Worm (Caenorhabditis elegans): Measurements from ENCODE around the gene T26C5.5.

The T26C5.5 gene

ce11 chrII:9261931-9262562 lies 15.5 kb upstream of the T26C5.5 start, which contains the start of gene aqp-2:
Gene aqp-2 (minus strand): TSS chrII:9261981.
- no peak for TF ChIP-seq unc-42 (tag; optimal IDR thresholded peaks at IDR 0.05)
- TF ChIP-seq ceh-19 (GFP tag; optimal IDR thresholded peaks at IDR 0.05) = no peak
- TF ChIP-seq ahr-1 (tag; optimal IDR thresholded peaks at IDR 0.05) = no peak
- TF ChIP-seq unc-86 (tag; optimal IDR thresholded peaks at IDR 0.05) = no peak
- TF ChIP-seq lim-6 (tag; optimal IDR thresholded peaks at IDR 0.05) = no peak
- TF ChIP-seq C08G9.2 (tag; optimal IDR thresholded peaks at IDR 0.05) = no peak
- TF ChIP-seq rnt-1 (tag; optimal IDR thresholded peaks at IDR 0.05) = peak; percentile 53
- no peak for TF ChIP-seq odd-2 (tag; optimal IDR thresholded peaks at IDR 0.05)
- TF ChIP-seq hlh-30 (tag; optimal IDR thresholded peaks at IDR 0.05; ENCODE audit: insufficient read depth) = no peak
- TF ChIP-seq ceh-48 (tag; optimal IDR thresholded peaks at IDR 0.05) = no peak
- TF ChIP-seq hlh-13 (GFP tag; optimal IDR thresholded peaks at IDR 0.05) = no peak
- peak; percentile 54 for TF ChIP-seq ceh-18 (tag; optimal IDR thresholded peaks at IDR 0.05)
- no peak for TF ChIP-seq gmeb-2 (tag; optimal IDR thresholded peaks at IDR 0.05)
- TF ChIP-seq K09A11.1 (tag; optimal IDR thresholded peaks at IDR 0.05; ENCODE audit: insufficient read depth) = no peak
- TF ChIP-seq ref-2 (tag; optimal IDR thresholded peaks at IDR 0.05) = no peak
- TF ChIP-seq nhr-232 (tag; optimal IDR thresholded peaks at IDR 0.05) = no peak
- TF ChIP-seq pros-1 (tag; optimal IDR thresholded peaks at IDR 0.05) = no peak
- TF ChIP-seq madf-2 (tag; optimal IDR thresholded peaks at IDR 0.05) = no peak
- TF ChIP-seq ceh-2 (tag; optimal IDR thresholded peaks at IDR 0.05) = no peak
- peak; percentile 77 for TF ChIP-seq unc-55 (GFP tag; optimal IDR thresholded peaks at IDR 0.05)
- no peak for TF ChIP-seq fkh-6 (tag; optimal IDR thresholded peaks at IDR 0.05)
- TF ChIP-seq syd-9 (tag; optimal IDR thresholded peaks at IDR 0.05) = peak; percentile 21
- no peak for TF ChIP-seq elt-4 (tag; optimal IDR thresholded peaks at IDR 0.05)
- TF ChIP-seq elt-2 (tag; optimal IDR thresholded peaks at IDR 0.05) = no peak
- TF ChIP-seq che-1 (tag; optimal IDR thresholded peaks at IDR 0.05) = no peak
- peak; percentile 42 for TF ChIP-seq sdc-2 (tag; optimal IDR thresholded peaks at IDR 0.05)
- TF ChIP-seq ama-1 (optimal IDR thresholded peaks at IDR 0.05) = peak; percentile 67
- TF ChIP-seq nfya-1 (tag; optimal IDR thresholded peaks at IDR 0.05) = no peak
- TF ChIP-seq ceh-45 (GFP tag; IDR thresholded peaks at IDR 0.05) = no peak
- TF ChIP-seq mec-3 (tag; optimal IDR thresholded peaks at IDR 0.05; ENCODE audit: borderline replicate concordance) = no peak

ce11 chrII:9261403-9261802 lies 14.9 kb upstream of the T26C5.5 start:
- TF ChIP-seq sdc-2 (tag; optimal IDR thresholded peaks at IDR 0.05) (no peak), unc-42 (tag; optimal IDR thresholded peaks at IDR 0.05) (peak; percentile 5), unc-3 (GFP tag; conservative IDR thresholded peaks at IDR 0.05) (no peak), unc-3 (tag; optimal IDR thresholded peaks at IDR 0.05) (peak; percentile 16), nfya-1 (tag; optimal IDR thresholded peaks at IDR 0.05) (no peak), ceh-6 (GFP tag; optimal IDR thresholded peaks at IDR 0.05) (no peak)

ce11 chrII:9260026-9260425 lies 13.5 kb upstream of the T26C5.5 start:
- TF ChIP-seq pqm-1 (tag; optimal IDR thresholded peaks at IDR 0.05) (no peak), eyg-1 (tag; optimal IDR thresholded peaks at IDR 0.05) (no peak), pax-1 (tag; optimal IDR thresholded peaks at IDR 0.05) (no peak), ama-1 (optimal IDR thresholded peaks at IDR 0.05) (peak; percentile 65), nfya-1 (tag; optimal IDR thresholded peaks at IDR 0.05) (peak; percentile 5), ztf-16 (tag; optimal IDR thresholded peaks at IDR 0.05) (no peak), ref-2 (tag; optimal IDR thresholded peaks at IDR 0.05) (no peak), unc-55 (GFP tag; optimal IDR thresholded peaks at IDR 0.05) (peak; percentile 19), pat-9 (tag; optimal IDR thresholded peaks at IDR 0.05) (no peak), sox-2 (GFP tag; IDR thresholded peaks at IDR 0.05) (no peak), hlh-13 (GFP tag; optimal IDR thresholded peaks at IDR 0.05) (no peak), zip-5 (tag; optimal IDR thresholded peaks at IDR 0.05) (no peak), T23F11.4 (GFP tag; optimal IDR thresholded peaks at IDR 0.05) (no peak), pag-3 (tag; optimal IDR thresholded peaks at IDR 0.05; ENCODE audit: borderline replicate concordance) (no peak), dmd-4 (tag; optimal IDR thresholded peaks at IDR 0.05; ENCODE audit: borderline replicate concordance) (no peak), C38D4.7 (GFP tag; optimal IDR thresholded peaks at IDR 0.05) (no peak), unc-3 (GFP tag; conservative IDR thresholded peaks at IDR 0.05) (no peak), unc-3 (tag; optimal IDR thresholded peaks at IDR 0.05) (no peak), fax-1 (tag; optimal IDR thresholded peaks at IDR 0.05) (no peak)
